Worm (Caenorhabditis elegans) whole organism, young adult: ENCODE measurements around the gene C27H6.8.
A peak's percentile ranks its signal among the peaks of the same experiment; 100 is the strongest.

Experiments used
- B0261.1 ChIP-seq: sonication (generic microtip); optimal IDR thresholded peaks from 2 replicates; lab custom pipeline; 2016; ENCODE audit warnings: mild to moderate bottlenecking, missing genetic modification characterization, moderate library complexity, missing compliant biosample characterization
- F22D6.2 ChIP-seq: sonication (generic microtip); optimal IDR thresholded peaks from 2 replicates; lab custom pipeline; 2016; ENCODE audit warnings: mild to moderate bottlenecking, missing genetic modification characterization, missing compliant biosample characterization
- F37B4.10 ChIP-seq: fragments of 200-800 bp; sonication (Bioruptor generic); IDR thresholded peaks from 2 replicates; pipeline ENCODE4 v1.3.6; 2022; ENCODE audit warnings: missing genetic modification characterization, missing compliant biosample characterization
- F39B2.1 ChIP-seq: fragments of 200-800 bp; sonication (Bioruptor generic); IDR thresholded peaks from 2 replicates; pipeline ENCODE4 v1.3.6; 2022; ENCODE audit warnings: missing genetic modification reagents, missing genetic modification characterization, missing compliant biosample characterization
- F55B11.4 ChIP-seq: sonication (generic microtip); optimal IDR thresholded peaks from 2 replicates; lab custom pipeline; 2016; ENCODE audit warnings: missing compliant biosample characterization, missing genetic modification characterization, borderline replicate concordance; ENCODE audit not compliant: insufficient read depth
- F57A8.1 ChIP-seq: fragments of 200-800 bp; sonication (Bioruptor generic); optimal IDR thresholded peaks from 2 replicates; lab custom pipeline; 2018; ENCODE audit warnings: mild to moderate bottlenecking, missing genetic modification characterization, moderate library complexity, missing compliant biosample characterization
- Y53G8AR.9 ChIP-seq: fragments of 200-800 bp; sonication (Bioruptor generic); conservative IDR thresholded peaks from 2 replicates; pipeline ENCODE4 v1.3.6; 2022; ENCODE audit warnings: missing genetic modification reagents, missing genetic modification characterization, missing compliant biosample characterization
- Y56A3A.18 ChIP-seq: fragments of 200-800 bp; sonication (Bioruptor generic); IDR thresholded peaks from 2 replicates; pipeline ENCODE4 v1.3.6; 2022; ENCODE audit warnings: missing genetic modification reagents, missing genetic modification characterization, missing compliant biosample characterization
- ZK185.1 ChIP-seq: sonication (generic microtip); optimal IDR thresholded peaks from 2 replicates; lab custom pipeline; 2016; ENCODE audit warnings: mild to moderate bottlenecking, missing genetic modification characterization, missing compliant biosample characterization; ENCODE audit not compliant: poor library complexity, severe bottlenecking
- akir-1 ChIP-seq: fragments of 200-800 bp; sonication (Bioruptor generic); optimal IDR thresholded peaks from 2 replicates; lab custom pipeline; 2018; ENCODE audit warnings: mild to moderate bottlenecking, missing genetic modification characterization, moderate library complexity, missing compliant biosample characterization
- atf-7 ChIP-seq: sonication (generic microtip); optimal IDR thresholded peaks from 2 replicates; lab custom pipeline; 2017; ENCODE audit warnings: mild to moderate bottlenecking, missing genetic modification characterization, missing compliant biosample characterization
- attf-5 ChIP-seq: fragments of 200-800 bp; sonication (Bioruptor generic); optimal IDR thresholded peaks from 2 replicates; lab custom pipeline; 2018; ENCODE audit warnings: mild to moderate bottlenecking, missing genetic modification characterization, missing compliant biosample characterization
- ccch-3 ChIP-seq: fragments of 200-800 bp; sonication (Bioruptor generic); optimal IDR thresholded peaks from 2 replicates; lab custom pipeline; 2018; ENCODE audit warnings: mild to moderate bottlenecking, missing genetic modification characterization, missing compliant biosample characterization
- cebp-1 ChIP-seq, 2 experiments: fragments of 200-800 bp in 1 of 2; sonication (Bioruptor generic) in 1 of 2; sonication (generic microtip) in 1 of 2; IDR thresholded peaks in 1 of 2; optimal IDR thresholded peaks in 1 of 2; 2 replicates each; pipeline versions ENCODE4 v1.3.6 to Lab custom; 2017 to 2022; ENCODE audit warnings: missing compliant biosample characterization in 2 of 2, missing genetic modification characterization in 2 of 2, mild to moderate bottlenecking in 1 of 2, missing genetic modification reagents in 1 of 2, moderate library complexity in 1 of 2
- cebp-2 ChIP-seq: fragments of 200-800 bp; sonication (Bioruptor generic); IDR thresholded peaks from 2 replicates; pipeline ENCODE4 v1.3.6; 2022; ENCODE audit warnings: missing genetic modification characterization, missing compliant biosample characterization
- ceh-40 ChIP-seq: fragments of 200-800 bp; sonication (Bioruptor generic); IDR thresholded peaks from 2 replicates; pipeline ENCODE4 v1.3.6; 2022; ENCODE audit warnings: missing genetic modification characterization, missing compliant biosample characterization
- ceh-79 ChIP-seq: sonication (generic microtip); optimal IDR thresholded peaks from 2 replicates; lab custom pipeline; 2017; ENCODE audit warnings: mild to moderate bottlenecking, missing genetic modification characterization, missing compliant biosample characterization
- die-1 ChIP-seq: sonication (generic microtip); optimal IDR thresholded peaks from 2 replicates; lab custom pipeline; 2016; ENCODE audit warnings: missing genotype, mild to moderate bottlenecking, missing genetic modification characterization, missing compliant biosample characterization
- dpl-1 ChIP-seq: fragments of 150-350 bp; optimal IDR thresholded peaks from 2 replicates; lab custom pipeline; 2014; ENCODE audit warnings: missing biosample characterization, missing genetic modification reagents, missing genetic modification characterization
- fkh-3 ChIP-seq: sonication (generic microtip); optimal IDR thresholded peaks from 2 replicates; lab custom pipeline; 2016; ENCODE audit warnings: mild to moderate bottlenecking, missing genetic modification characterization, missing compliant biosample characterization
- hlh-12 ChIP-seq: sonication (generic microtip); optimal IDR thresholded peaks from 2 replicates; lab custom pipeline; 2016; ENCODE audit warnings: missing genetic modification characterization, missing compliant biosample characterization
- let-526 ChIP-seq: fragments of 200-800 bp; sonication (Bioruptor generic); IDR thresholded peaks from 2 replicates; pipeline ENCODE4 v1.3.6; 2022; ENCODE audit warnings: missing genetic modification reagents, missing genetic modification characterization, missing compliant biosample characterization
- lin-26 ChIP-seq: fragments of 200-800 bp; sonication (Bioruptor generic); IDR thresholded peaks from 2 replicates; pipeline ENCODE4 v1.3.6; 2022; ENCODE audit warnings: missing genetic modification reagents, missing genetic modification characterization, missing compliant biosample characterization
- lin-35 ChIP-seq, 3 experiments: fragments of 150-350 bp in 2 of 3; sonication (generic microtip) in 1 of 3; optimal IDR thresholded peaks; 2 replicates each; lab custom pipeline; 2014 to 2018; ENCODE audit warnings: missing biosample characterization in 3 of 3, missing genetic modification characterization in 3 of 3, missing genetic modification reagents in 3 of 3
- mel-28 ChIP-seq: sonication (generic microtip); optimal IDR thresholded peaks from 2 replicates; lab custom pipeline; 2016; ENCODE audit warnings: borderline replicate concordance, mild to moderate bottlenecking, missing genetic modification characterization, missing compliant biosample characterization
- mes-4 ChIP-seq: sonication (generic microtip); optimal IDR thresholded peaks from 2 replicates; lab custom pipeline; 2016; ENCODE audit warnings: missing genotype, missing genetic modification characterization, missing compliant biosample characterization
- mxl-1 ChIP-seq: sonication (generic microtip); optimal IDR thresholded peaks from 2 replicates; lab custom pipeline; 2016; ENCODE audit warnings: missing genetic modification characterization, missing compliant biosample characterization
- nfya-1 ChIP-seq: sonication (generic microtip); optimal IDR thresholded peaks from 2 replicates; lab custom pipeline; 2017; ENCODE audit warnings: antibody characterized with exemption, missing compliant biosample characterization, missing genetic modification characterization, borderline replicate concordance; ENCODE audit not compliant: insufficient read depth
- nfya-2 ChIP-seq: fragments of 200-800 bp; sonication (Bioruptor generic); IDR thresholded peaks from 2 replicates; pipeline ENCODE4 v1.3.6; 2022; ENCODE audit warnings: missing genetic modification reagents, missing genetic modification characterization, missing compliant biosample characterization
- nhr-27 ChIP-seq: fragments of 200-800 bp; sonication (Bioruptor generic); optimal IDR thresholded peaks from 2 replicates; lab custom pipeline; 2018; ENCODE audit warnings: mild to moderate bottlenecking, missing genetic modification characterization, moderate library complexity, missing compliant biosample characterization
- nhr-90 ChIP-seq: sonication (generic microtip); optimal IDR thresholded peaks from 2 replicates; lab custom pipeline; 2016; ENCODE audit warnings: missing genotype, mild to moderate bottlenecking, missing genetic modification characterization, missing compliant biosample characterization
- rcor-1 ChIP-seq: fragments of 200-800 bp; sonication (Bioruptor generic); IDR thresholded peaks from 2 replicates; pipeline ENCODE4 v1.3.6; 2022; ENCODE audit warnings: missing genetic modification reagents, missing genetic modification characterization, missing compliant biosample characterization
- repo-1 ChIP-seq: sonication (generic microtip); optimal IDR thresholded peaks from 2 replicates; lab custom pipeline; 2017; ENCODE audit warnings: mild to moderate bottlenecking, missing genetic modification characterization, missing compliant biosample characterization
- sdz-38 ChIP-seq: sonication (generic microtip); optimal IDR thresholded peaks from 2 replicates; lab custom pipeline; 2016; ENCODE audit warnings: missing genotype, missing genetic modification characterization, missing compliant biosample characterization
- sea-2 ChIP-seq: fragments of 200-800 bp; sonication (Bioruptor generic); IDR thresholded peaks from 2 replicates; pipeline ENCODE4 v1.3.6; 2022; ENCODE audit warnings: missing genetic modification characterization, missing compliant biosample characterization
- snpc-1.1 ChIP-seq: sonication (generic microtip); optimal IDR thresholded peaks from 2 replicates; lab custom pipeline; 2017; ENCODE audit warnings: missing genetic modification characterization, mild to moderate bottlenecking, missing compliant biosample characterization, antibody characterized with exemption, moderate library complexity, missing genotype, missing genetic modification reagents; ENCODE audit not compliant: insufficient read depth
- snpc-3.4 ChIP-seq: sonication (generic microtip); optimal IDR thresholded peaks from 2 replicates; lab custom pipeline; 2017; ENCODE audit warnings: missing genetic modification characterization, mild to moderate bottlenecking, missing compliant biosample characterization, antibody characterized with exemption, moderate library complexity, missing genotype, missing genetic modification reagents
- snpc-4 ChIP-seq, 5 experiments: fragments of 150-350 bp in 1 of 5; sonication (generic microtip) in 4 of 5; optimal IDR thresholded peaks; 2 replicates each; lab custom pipeline; 2014 to 2018; ENCODE audit warnings: missing genetic modification characterization in 5 of 5, missing biosample characterization in 3 of 5, antibody characterized with exemption in 2 of 5, mild to moderate bottlenecking in 2 of 5, missing compliant biosample characterization in 2 of 5, missing genotype in 2 of 5, moderate library complexity in 2 of 5, missing genetic modification reagents in 1 of 5
- zfh-2 ChIP-seq: fragments of 200-800 bp; sonication (Bioruptor generic); conservative IDR thresholded peaks from 2 replicates; pipeline ENCODE4 v1.3.6; 2022; ENCODE audit warnings: missing genetic modification reagents, missing genetic modification characterization, missing compliant biosample characterization
- zim-3 ChIP-seq: sonication (generic microtip); optimal IDR thresholded peaks from 2 replicates; lab custom pipeline; 2017; ENCODE audit warnings: mild to moderate bottlenecking, missing genetic modification characterization, moderate library complexity, missing compliant biosample characterization
- ztf-18 ChIP-seq: sonication (generic microtip); optimal IDR thresholded peaks from 2 replicates; lab custom pipeline; 2016; ENCODE audit warnings: missing genotype, mild to moderate bottlenecking, missing genetic modification characterization, missing compliant biosample characterization
- ztf-22 ChIP-seq: fragments of 200-800 bp; sonication (Bioruptor generic); optimal IDR thresholded peaks from 2 replicates; lab custom pipeline; 2018; ENCODE audit warnings: mild to moderate bottlenecking, missing genetic modification characterization, moderate library complexity, missing compliant biosample characterization

C27H6.8 gene

ce11 chrV:10031384-10032171, 44.0 kb upstream of the C27H6.8 start (continued):
- no peak for TF ChIP-seq hlh-12
- TF ChIP-seq F57A8.1 = no peak
- TF ChIP-seq Y56A3A.18 (GFP tag; lab: Robert Waterston, UW) = no peak
- no peak for TF ChIP-seq rcor-1 (GFP tag; lab: Robert Waterston, UW)
- no peak for TF ChIP-seq nfya-2
- no peak for TF ChIP-seq ztf-22
- no peak for TF ChIP-seq nhr-27
- no peak for TF ChIP-seq ceh-79 (tag; lab: Kevin White, UChicago)
- TF ChIP-seq F39B2.1 = no peak
- no peak for TF ChIP-seq mes-4
- no peak for TF ChIP-seq snpc-3.4 (tag; lab: Kevin White, UChicago)
- TF ChIP-seq attf-5 (GFP tag; lab: Kevin White, UChicago) = peak; percentile 17
- no peak for TF ChIP-seq zfh-2 (GFP tag; lab: Robert Waterston, UW)
- no peak for TF ChIP-seq akir-1
- no peak for TF ChIP-seq Y53G8AR.9 (GFP tag; lab: Robert Waterston, UW)
- TF ChIP-seq sdz-38 = no peak
- TF ChIP-seq mel-28 (tag; lab: Kevin White, UChicago) = no peak
- no peak for TF ChIP-seq nhr-90
- TF ChIP-seq atf-7 (tag; lab: Kevin White, UChicago) = no peak
- no peak for TF ChIP-seq zim-3 (tag; lab: Kevin White, UChicago)
- TF ChIP-seq ccch-3 (GFP tag; lab: Kevin White, UChicago) = no peak
- TF ChIP-seq cebp-2 = no peak
- TF ChIP-seq die-1 = no peak
- peak; percentile 11 for TF ChIP-seq dpl-1
- no peak for TF ChIP-seq sea-2
- TF ChIP-seq lin-26 (GFP tag; lab: Robert Waterston, UW) = no peak
- TF ChIP-seq cebp-1 (GFP tag; IDR thresholded peaks at IDR 0.05; lab: Robert Waterston, UW) = no peak
- TF ChIP-seq cebp-1 (tag; optimal IDR thresholded peaks at IDR 0.05; lab: Kevin White, UChicago) = peak; percentile 9
- no peak for TF ChIP-seq F37B4.10 (GFP tag; lab: Robert Waterston, UW)
- no peak for TF ChIP-seq ztf-18 (tag; lab: Kevin White, UChicago)
- TF ChIP-seq ZK185.1 (tag; lab: Kevin White, UChicago) = no peak
- TF ChIP-seq snpc-1.1 = no peak
- no peak for TF ChIP-seq let-526
- no peak for TF ChIP-seq fkh-3 (tag; lab: Kevin White, UChicago)
- no peak for TF ChIP-seq mxl-1 (tag; lab: Kevin White, UChicago)
- TF ChIP-seq F55B11.4 (tag; lab: Kevin White, UChicago) = no peak
- no peak for TF ChIP-seq repo-1 (tag; lab: Kevin White, UChicago)
- no peak for TF ChIP-seq B0261.1 (tag; lab: Kevin White, UChicago)
- TF ChIP-seq snpc-4 (GFP tag; optimal IDR thresholded peaks at IDR 0.05; lab: Kevin White, UChicago) = no peak
- TF ChIP-seq snpc-4 (tag; optimal IDR thresholded peaks at IDR 0.05; lab: Kevin White, UChicago) = peak in 1 of 4 experiments; percentile 34
- TF ChIP-seq nfya-1 (tag; lab: Kevin White, UChicago) = no peak
- TF ChIP-seq ceh-40 (GFP tag; lab: Robert Waterston, UW) = no peak
- no peak for TF ChIP-seq F22D6.2 (tag; lab: Kevin White, UChicago)
- TF ChIP-seq lin-35 (GFP tag; optimal IDR thresholded peaks at IDR 0.05; lab: Kevin White, UChicago) = peak in 1 of 3 experiments; percentile 70
